Fruit fly (Drosophila melanogaster): ENCODE results near the gene CG3698.

Gene CG3698

dm6 chr3L:20837040-20837830, 39.1 kb upstream of the CG3698 start, which contains the start of gene CG13255 (continued):
- TF ChIP-seq CG12942 (GFP tag; optimal IDR thresholded peaks at IDR 0.05): no peak
- no peak for TF ChIP-seq CG5245 (GFP tag; optimal IDR thresholded peaks at IDR 0.05)
- TF ChIP-seq CG14014 (GFP tag; IDR thresholded peaks at IDR 0.05): no peak
- TF ChIP-seq Nf-YA (GFP tag; IDR thresholded peaks at IDR 0.05): no peak
- peak; percentile 61 for TF ChIP-seq mam (GFP tag; optimal IDR thresholded peaks at IDR 0.05)
- no peak for TF ChIP-seq CG10654 (GFP tag; optimal IDR thresholded peaks at IDR 0.05)
- peak; percentile 51 for TF ChIP-seq CG10147 (GFP tag; optimal IDR thresholded peaks at IDR 0.05)
- TF ChIP-seq btn (GFP tag; optimal IDR thresholded peaks at IDR 0.05): no peak
- no peak for TF ChIP-seq CG11085 (GFP tag; IDR thresholded peaks at IDR 0.05)
- TF ChIP-seq gfzf (GFP tag; optimal IDR thresholded peaks at IDR 0.05): no peak
- peak; percentile 55 for TF ChIP-seq CG12659 (GFP tag; optimal IDR thresholded peaks at IDR 0.05)
- no peak for TF ChIP-seq Sry-β (GFP tag; optimal IDR thresholded peaks at IDR 0.05)
- peak; percentile 58 for TF ChIP-seq dmrt99B (tag; optimal IDR thresholded peaks at IDR 0.05)
- no peak for TF ChIP-seq CG7745 (tag; optimal IDR thresholded peaks at IDR 0.05)
- TF ChIP-seq trh (GFP tag; optimal IDR thresholded peaks at IDR 0.05): no peak
- TF ChIP-seq ase (GFP tag; IDR thresholded peaks at IDR 0.05): no peak
- TF ChIP-seq gcm (GFP tag; optimal IDR thresholded peaks at IDR 0.05): no peak
- no peak for TF ChIP-seq Scr (GFP tag; IDR thresholded peaks at IDR 0.05; ENCODE audit: partially characterized antibody)
- TF ChIP-seq ATbp (GFP tag; optimal IDR thresholded peaks at IDR 0.05): peak; percentile 7
- peak in 1 of 2 experiments; percentile 25 for TF ChIP-seq dpn (GFP tag; optimal IDR thresholded peaks at IDR 0.05)
- TF ChIP-seq aop (GFP tag; IDR thresholded peaks at IDR 0.05): no peak
- TF ChIP-seq Neu2 (GFP tag; optimal IDR thresholded peaks at IDR 0.05; ENCODE audit: borderline replicate concordance): no peak
- peak; percentile 13 for TF ChIP-seq CG1233 (GFP tag; optimal IDR thresholded peaks at IDR 0.05)
- no peak for TF ChIP-seq CG11695 (GFP tag; IDR thresholded peaks at IDR 0.05)
- no peak for TF ChIP-seq ac (GFP tag; optimal IDR thresholded peaks at IDR 0.05)
- TF ChIP-seq CG16813 (GFP tag; IDR thresholded peaks at IDR 0.05; ENCODE audit: partially characterized antibody): no peak
- TF ChIP-seq pfk (GFP tag; optimal IDR thresholded peaks at IDR 0.05): no peak
- TF ChIP-seq CG31388 (GFP tag; optimal IDR thresholded peaks at IDR 0.05): no peak
- TF ChIP-seq CG10274 (GFP tag; optimal IDR thresholded peaks at IDR 0.05): peak; percentile 42
- TF ChIP-seq Dad (GFP tag; optimal IDR thresholded peaks at IDR 0.05): no peak
- TF ChIP-seq CG14710 (tag; optimal IDR thresholded peaks at IDR 0.05): no peak
- TF ChIP-seq ttk (GFP tag; IDR thresholded peaks at IDR 0.05): no peak
- no peak for TF ChIP-seq h (optimal IDR thresholded peaks at IDR 0.05)
- TF ChIP-seq Usf (GFP tag; optimal IDR thresholded peaks at IDR 0.05): no peak
- TF ChIP-seq pho (GFP tag; optimal IDR thresholded peaks at IDR 0.05): peak; percentile 53
- peak; percentile 37 for TF ChIP-seq HHEX (GFP tag; optimal IDR thresholded peaks at IDR 0.05)
- TF ChIP-seq CG8089 (GFP tag; optimal IDR thresholded peaks at IDR 0.05): no peak
- TF ChIP-seq lilli (GFP tag; optimal IDR thresholded peaks at IDR 0.05): peak; percentile 59
- peak; percentile 78; the same call in 2 of the 3 replicates for TF ChIP-seq CG11456 (GFP tag; IDR thresholded peaks at IDR 0.05)
- TF ChIP-seq MESR4 (GFP tag; optimal IDR thresholded peaks at IDR 0.05): no peak
- no peak for TF ChIP-seq CG16863 (GFP tag; optimal IDR thresholded peaks at IDR 0.05)
- peak; percentile 16 for TF ChIP-seq D19A (tag; optimal IDR thresholded peaks at IDR 0.05)
- TF ChIP-seq CG8359 (GFP tag; optimal IDR thresholded peaks at IDR 0.05; ENCODE audit: borderline replicate concordance): no peak
- no peak for TF ChIP-seq Hsf (GFP tag; optimal IDR thresholded peaks at IDR 0.05)
- no peak for TF ChIP-seq yki (optimal IDR thresholded peaks at IDR 0.05)
- no peak for TF ChIP-seq CG10366 (GFP tag; IDR thresholded peaks at IDR 0.05)
- TF ChIP-seq fru (optimal IDR thresholded peaks at IDR 0.05): no peak
- TF ChIP-seq CG31224 (GFP tag; IDR thresholded peaks at IDR 0.05): no peak
- no peak for TF ChIP-seq vnd (GFP tag; IDR thresholded peaks at IDR 0.05; ENCODE audit: partially characterized antibody)
- no peak for TF ChIP-seq crc (GFP tag; optimal IDR thresholded peaks at IDR 0.05)
- no peak for TF ChIP-seq onecut (GFP tag; IDR thresholded peaks at IDR 0.05)

All from whole organism, embryonic.